Worm (Caenorhabditis elegans) whole organism, mixed stage, embryonic: Measurements from ENCODE around the gene F46B6.9.
A peak's percentile ranks its signal among the peaks of the same experiment; 100 is the strongest.

ENCODE experiments used
- M03D4.4 ChIP-seq: sonication (generic microtip); optimal IDR thresholded peaks from 2 replicates; lab custom pipeline; 2017; ENCODE audit warnings: mild to moderate bottlenecking, missing genetic modification characterization, missing compliant biosample characterization
- bed-3 ChIP-seq: fragments of 200-800 bp; sonication (Bioruptor generic); optimal IDR thresholded peaks from 3 replicates; lab custom pipeline; 2018; ENCODE audit warnings: mild to moderate bottlenecking, missing genetic modification characterization, moderate library complexity, missing compliant biosample characterization
- blmp-1 ChIP-seq: fragments of 150-350 bp; optimal IDR thresholded peaks from 2 replicates; lab custom pipeline; 2014; ENCODE audit warnings: missing biosample characterization, missing genetic modification characterization
- ceh-39 ChIP-seq: fragments of 150-350 bp; optimal IDR thresholded peaks from 2 replicates; lab custom pipeline; 2014; ENCODE audit warnings: missing biosample characterization, missing genetic modification characterization
- ceh-43 ChIP-seq: fragments of 200-800 bp; sonication (Bioruptor generic); optimal IDR thresholded peaks from 2 replicates; lab custom pipeline; 2018; ENCODE audit warnings: mild to moderate bottlenecking, missing genetic modification characterization, moderate library complexity, missing compliant biosample characterization
- ceh-83 ChIP-seq: fragments of 200-800 bp; sonication (Bioruptor generic); optimal IDR thresholded peaks from 2 replicates; lab custom pipeline; 2018; ENCODE audit warnings: mild to moderate bottlenecking, missing genetic modification characterization, missing compliant biosample characterization
- ces-1 ChIP-seq: fragments of 150-350 bp; optimal IDR thresholded peaks from 2 replicates; lab custom pipeline; 2014; ENCODE audit warnings: missing biosample characterization, missing genetic modification reagents, missing genetic modification characterization
- cnd-1 ChIP-seq: fragments of 200-800 bp; sonication (Bioruptor generic); optimal IDR thresholded peaks from 2 replicates; lab custom pipeline; 2018; ENCODE audit warnings: mild to moderate bottlenecking, missing genetic modification characterization, missing compliant biosample characterization
- drap-1 ChIP-seq: fragments of 200-800 bp; sonication (Bioruptor generic); optimal IDR thresholded peaks from 3 replicates; lab custom pipeline; 2018; ENCODE audit warnings: mild to moderate bottlenecking, missing genetic modification characterization, missing compliant biosample characterization
- elt-1 ChIP-seq: sonication (generic microtip); optimal IDR thresholded peaks from 2 replicates; lab custom pipeline; 2017; ENCODE audit warnings: missing genetic modification characterization, mild to moderate bottlenecking, missing compliant biosample characterization, antibody characterized with exemption, moderate library complexity, borderline replicate concordance; ENCODE audit not compliant: insufficient read depth
- elt-3 ChIP-seq: fragments of 150-350 bp; optimal IDR thresholded peaks from 2 replicates; lab custom pipeline; 2014; ENCODE audit warnings: missing biosample characterization, missing genetic modification characterization
- flh-1 ChIP-seq: fragments of 200-800 bp; sonication (Bioruptor generic); optimal IDR thresholded peaks from 2 replicates; lab custom pipeline; 2018; ENCODE audit warnings: mild to moderate bottlenecking, missing genetic modification characterization, moderate library complexity, missing compliant biosample characterization
- hlh-1 ChIP-seq: fragments of 150-350 bp; optimal IDR thresholded peaks from 2 replicates; lab custom pipeline; 2014; ENCODE audit warnings: missing biosample characterization, missing genetic modification reagents, missing genetic modification characterization
- lin-13 ChIP-seq: fragments of 150-350 bp; optimal IDR thresholded peaks from 2 replicates; lab custom pipeline; 2014; ENCODE audit warnings: missing biosample characterization, missing genetic modification characterization
- lin-32 ChIP-seq: fragments of 200-800 bp; sonication (Bioruptor generic); optimal IDR thresholded peaks from 2 replicates; lab custom pipeline; 2018; ENCODE audit warnings: mild to moderate bottlenecking, missing genetic modification characterization, missing compliant biosample characterization
- lsy-2 ChIP-seq: fragments of 150-350 bp; optimal IDR thresholded peaks from 2 replicates; lab custom pipeline; 2014; ENCODE audit warnings: missing biosample characterization, missing genetic modification characterization
- mab-5 ChIP-seq: fragments of 150-350 bp; optimal IDR thresholded peaks from 2 replicates; lab custom pipeline; 2014; ENCODE audit warnings: missing biosample characterization, missing genetic modification characterization
- mep-1 ChIP-seq: fragments of 150-350 bp; optimal IDR thresholded peaks from 2 replicates; lab custom pipeline; 2017; ENCODE audit warnings: missing biosample characterization, missing genetic modification reagents, missing genetic modification characterization, inconsistent platforms
- mls-2 ChIP-seq: sonication (generic microtip); optimal IDR thresholded peaks from 2 replicates; lab custom pipeline; 2016; ENCODE audit warnings: mild to moderate bottlenecking, missing genetic modification characterization, moderate library complexity, missing compliant biosample characterization
- nhr-237 ChIP-seq: fragments of 150-350 bp; optimal IDR thresholded peaks from 2 replicates; lab custom pipeline; 2014; ENCODE audit warnings: missing biosample characterization, missing genetic modification characterization
- nhr-28 ChIP-seq: fragments of 150-350 bp; optimal IDR thresholded peaks from 2 replicates; lab custom pipeline; 2014; ENCODE audit warnings: missing biosample characterization, missing genetic modification characterization
- nhr-76 ChIP-seq: sonication (generic microtip); optimal IDR thresholded peaks from 2 replicates; lab custom pipeline; 2017; ENCODE audit warnings: missing biosample characterization, missing genetic modification characterization
- pha-4 ChIP-seq: fragments of 150-350 bp; optimal IDR thresholded peaks from 2 replicates; lab custom pipeline; 2018; ENCODE audit warnings: missing biosample characterization, missing genetic modification reagents, missing genetic modification characterization
- sptf-1 ChIP-seq: sonication (generic microtip); optimal IDR thresholded peaks from 2 replicates; lab custom pipeline; 2017; ENCODE audit warnings: mild to moderate bottlenecking, missing genetic modification characterization, moderate library complexity, missing compliant biosample characterization
- tbx-8 ChIP-seq: fragments of 200-800 bp; sonication (Bioruptor generic); optimal IDR thresholded peaks from 2 replicates; lab custom pipeline; 2018; ENCODE audit warnings: mild to moderate bottlenecking, missing genetic modification characterization, moderate library complexity, missing compliant biosample characterization
- unc-120 ChIP-seq: sonication (generic microtip); optimal IDR thresholded peaks from 2 replicates; lab custom pipeline; 2017; ENCODE audit warnings: missing genetic modification characterization, missing compliant biosample characterization; ENCODE audit not compliant: poor library complexity, severe bottlenecking
- unc-39 ChIP-seq: fragments of 150-350 bp; optimal IDR thresholded peaks from 2 replicates; lab custom pipeline; 2014; ENCODE audit warnings: missing biosample characterization, missing genetic modification characterization
- unc-62 ChIP-seq: fragments of 150-350 bp; optimal IDR thresholded peaks from 2 replicates; lab custom pipeline; 2014; ENCODE audit warnings: missing biosample characterization, missing genetic modification reagents, missing genetic modification characterization
- zip-8 ChIP-seq: fragments of 150-350 bp; optimal IDR thresholded peaks from 2 replicates; lab custom pipeline; 2014; ENCODE audit warnings: missing biosample characterization, missing genetic modification characterization

Gene F46B6.9

ce11 chrV:9789657-9790261 is 6.9 kb upstream of the F46B6.9 start, which contains the start of gene ztf-7:
ztf-7 (minus strand) TSS chrV:9789707.
- TF ChIP-seq zip-8 (tag; lab: Kevin White, UChicago) (no peak), hlh-1 (tag; lab: Kevin White, UChicago) (peak; percentile 72), lin-13 (peak; percentile 84), blmp-1 (tag; lab: Kevin White, UChicago) (no peak), unc-62 (GFP tag; lab: Kevin White, UChicago) (peak; percentile 67), pha-4 (tag; lab: Kevin White, UChicago) (peak; percentile 84), unc-39 (tag; lab: Kevin White, UChicago) (no peak), drap-1 (GFP tag; lab: Kevin White, UChicago) (no peak), sptf-1 (tag; lab: Kevin White, UChicago) (peak; percentile 68), nhr-237 (tag; lab: Kevin White, UChicago) (peak; percentile 42), cnd-1 (tag; lab: Kevin White, UChicago) (no peak), elt-3 (tag; lab: Kevin White, UChicago) (no peak), mep-1 (tag; lab: Kevin White, UChicago) (peak; percentile 92), ceh-39 (tag; lab: Kevin White, UChicago) (no peak), lin-32 (peak; percentile 4)
- TF ChIP-seq, all 35 proteins: peak for 8

- TF ChIP-seq flh-1 (GFP tag; lab: Kevin White, UChicago) (no peak), pha-4 (tag; lab: Kevin White, UChicago) (no peak), unc-120 (no peak), ceh-83 (GFP tag; lab: Kevin White, UChicago) (no peak), sptf-1 (tag; lab: Kevin White, UChicago) (no peak), bed-3 (no peak), zip-8 (tag; lab: Kevin White, UChicago) (no peak), elt-1 (tag; lab: Kevin White, UChicago) (no peak), tbx-8 (GFP tag; lab: Kevin White, UChicago) (no peak), mab-5 (tag; lab: Kevin White, UChicago) (no peak), nhr-28 (no peak), cnd-1 (tag; lab: Kevin White, UChicago) (no peak), elt-3 (tag; lab: Kevin White, UChicago) (no peak)
Measured at ce11 chrV:9791332-9791731, 5.3 kb upstream of the F46B6.9 start, which contains the start of gene lipl-2. lipl-2 (plus strand) TSS chrV:9791567.

DNA sequence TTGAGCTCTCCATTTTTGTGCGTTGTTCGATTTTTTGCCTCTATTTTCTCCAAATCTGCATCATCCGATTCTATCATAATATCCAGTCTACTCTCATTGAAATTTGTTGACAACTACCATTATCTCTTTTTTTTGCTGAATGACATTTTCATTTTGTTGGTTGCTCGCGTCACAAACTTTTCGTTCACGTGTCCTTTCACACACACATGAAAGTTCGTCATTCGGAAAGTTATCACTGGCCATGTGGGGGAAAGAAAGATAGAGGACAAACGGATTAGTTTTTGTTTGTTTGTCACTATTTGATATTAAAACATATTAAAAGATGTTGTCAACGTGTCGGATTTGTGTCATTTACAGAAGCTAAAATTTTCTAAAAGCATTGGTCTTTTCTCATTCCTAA is 1.7 kb upstream of the F46B6.9 start:
- TF ChIP-seq lsy-2 (tag; lab: Kevin White, UChicago) (no peak), hlh-1 (tag; lab: Kevin White, UChicago) (no peak), pha-4 (tag; lab: Kevin White, UChicago) (no peak), ceh-83 (GFP tag; lab: Kevin White, UChicago) (no peak), M03D4.4 (tag; lab: Kevin White, UChicago) (no peak)

- TF ChIP-seq ceh-43 (GFP tag; lab: Kevin White, UChicago), result no peak
- peak; percentile 17 for TF ChIP-seq ces-1 (GFP tag; lab: Kevin White, UChicago)
- no peak for TF ChIP-seq flh-1 (GFP tag; lab: Kevin White, UChicago)
- TF ChIP-seq mls-2 (tag; lab: Kevin White, UChicago), result no peak
- no peak for TF ChIP-seq elt-3 (tag; lab: Kevin White, UChicago)
Measured at ce11 chrV:9796002-9796401, 660 bp upstream of the F46B6.9 start.

- TF ChIP-seq mep-1 (tag; lab: Kevin White, UChicago) (no peak), lin-13 (no peak), ceh-43 (GFP tag; lab: Kevin White, UChicago) (no peak), bed-3 (no peak), nhr-76 (no peak), sptf-1 (tag; lab: Kevin White, UChicago) (no peak), lsy-2 (tag; lab: Kevin White, UChicago) (no peak), unc-120 (no peak), hlh-1 (tag; lab: Kevin White, UChicago) (no peak)
Measured at ce11 chrV:9798212-9798611, 1.6 kb downstream of the F46B6.9 start.
